Fruit fly (Drosophila melanogaster): Measurements from ENCODE around the gene tna.

DNA sequence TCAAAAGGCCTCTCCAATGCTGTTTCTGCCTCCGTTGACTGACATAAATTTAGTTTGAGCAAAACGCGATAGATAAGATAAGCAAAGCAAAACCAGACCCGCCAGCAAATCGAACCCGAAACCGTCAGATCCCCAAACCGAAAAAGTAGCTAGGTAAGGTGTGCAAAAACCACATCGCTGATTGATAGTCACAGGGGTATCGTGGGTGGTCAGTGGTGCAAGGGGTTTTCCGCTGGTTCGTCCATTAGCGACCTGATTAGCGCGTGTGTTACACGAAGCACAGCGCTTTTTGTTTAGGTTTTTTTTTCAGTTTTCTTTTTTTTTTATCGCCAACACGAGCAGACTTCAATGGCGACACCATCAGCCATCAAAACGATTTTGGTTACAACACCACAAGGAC lies 28.6 kb downstream of the tna start:
- TF ChIP-seq psq (optimal IDR thresholded peaks at IDR 0.05) (no peak), h (optimal IDR thresholded peaks at IDR 0.05) (no peak), Sin3A (optimal IDR thresholded peaks at IDR 0.05) (no peak), insv (optimal IDR thresholded peaks at IDR 0.05) (no peak), ttk (optimal IDR thresholded peaks at IDR 0.05) (no peak), Myc (optimal IDR thresholded peaks at IDR 0.05) (no peak)
